Fruit fly (Drosophila melanogaster) whole organism, embryonic: Measurements from ENCODE around the gene CG33235.
A peak's percentile ranks its signal among the peaks of the same experiment; 100 is the strongest.

Experiments used
- ATbp ChIP-seq: fragments of 200-800 bp; sonication (Bioruptor generic); optimal IDR thresholded peaks from 2 replicates; lab custom pipeline; 2017; ENCODE audit warnings: missing biosample characterization, mild to moderate bottlenecking, missing genetic modification characterization, missing genetic modification reagents
- Bdp1 ChIP-seq: fragments of 200-800 bp; sonication (Bioruptor generic); optimal IDR thresholded peaks from 3 replicates; lab custom pipeline; 2016; ENCODE audit warnings: missing biosample characterization, missing genetic modification characterization
- CG10321 ChIP-seq: fragments of 200-800 bp; sonication (Bioruptor generic); IDR thresholded peaks from 2 replicates; pipeline ENCODE4 v1.3.6; 2022; ENCODE audit warnings: missing biosample characterization, missing genetic modification characterization
- CG1233 ChIP-seq: fragments of 200-800 bp; sonication (Bioruptor generic); optimal IDR thresholded peaks from 4 replicates; lab custom pipeline; 2018; ENCODE audit warnings: missing biosample characterization, mild to moderate bottlenecking, missing genetic modification characterization
- CG12744 ChIP-seq: fragments of 200-800 bp; sonication (Bioruptor generic); optimal IDR thresholded peaks from 2 replicates; lab custom pipeline; 2016; ENCODE audit warnings: missing biosample characterization, missing genetic modification characterization
- CG18619 ChIP-seq: fragments of 200-800 bp; sonication (Bioruptor generic); optimal IDR thresholded peaks from 3 replicates; lab custom pipeline; 2017; ENCODE audit warnings: missing biosample characterization, mild to moderate bottlenecking, missing genetic modification characterization
- CG2116 ChIP-seq: fragments of 200-800 bp; sonication (Bioruptor generic); optimal IDR thresholded peaks from 3 replicates; lab custom pipeline; 2018; ENCODE audit warnings: missing biosample characterization, mild to moderate bottlenecking, missing genetic modification characterization
- CG32772 ChIP-seq: fragments of 200-800 bp; sonication (Bioruptor generic); IDR thresholded peaks from 2 replicates; pipeline ENCODE4 v1.3.6; 2022; ENCODE audit warnings: missing biosample characterization, missing genetic modification characterization
- CG3407 ChIP-seq: fragments of 200-800 bp; sonication (Bioruptor generic); optimal IDR thresholded peaks from 2 replicates; lab custom pipeline; 2018; ENCODE audit warnings: missing biosample characterization, mild to moderate bottlenecking, missing genetic modification characterization
- CG34376 ChIP-seq: fragments of 200-800 bp; sonication (Bioruptor generic); optimal IDR thresholded peaks from 2 replicates; lab custom pipeline; 2018; ENCODE audit warnings: missing biosample characterization, mild to moderate bottlenecking, missing genetic modification characterization
- CG34422 ChIP-seq: fragments of 200-800 bp; sonication (Bioruptor generic); IDR thresholded peaks from 3 replicates; pipeline ENCODE4 v1.3.6; 2022; ENCODE audit warnings: missing biosample characterization, missing genetic modification characterization
- CG3838 ChIP-seq: fragments of 200-800 bp; sonication (Bioruptor generic); optimal IDR thresholded peaks from 3 replicates; lab custom pipeline; 2016; ENCODE audit warnings: missing biosample characterization, missing genetic modification characterization
- CG4282 ChIP-seq: fragments of 200-800 bp; sonication (Bioruptor generic); optimal IDR thresholded peaks from 2 replicates; lab custom pipeline; 2016; ENCODE audit warnings: missing biosample characterization, missing genetic modification characterization
- CG5953 ChIP-seq: fragments of 200-800 bp; sonication (Bioruptor generic); IDR thresholded peaks from 2 replicates; pipeline ENCODE4 v1.3.6; 2022; ENCODE audit warnings: missing biosample characterization, missing genetic modification characterization
- CG6272 ChIP-seq: fragments of 200-800 bp; sonication (Bioruptor generic); IDR thresholded peaks from 2 replicates; pipeline ENCODE4 v1.3.6; 2022; ENCODE audit warnings: missing biosample characterization, missing genetic modification characterization
- CG9609 ChIP-seq: fragments of 200-800 bp; sonication (Bioruptor generic); optimal IDR thresholded peaks from 3 replicates; lab custom pipeline; 2016; ENCODE audit warnings: missing biosample characterization, missing genetic modification characterization
- Camta ChIP-seq: fragments of 200-800 bp; sonication (Bioruptor generic); optimal IDR thresholded peaks from 2 replicates; lab custom pipeline; 2016; ENCODE audit warnings: missing biosample characterization, missing genetic modification characterization
- D19A ChIP-seq: fragments of 200-800 bp; optimal IDR thresholded peaks from 3 replicates; lab custom pipeline; 2019; ENCODE audit warnings: missing biosample characterization, mild to moderate bottlenecking, missing genetic modification characterization, moderate library complexity
- Drgx ChIP-seq: fragments of 200-800 bp; sonication (Bioruptor generic); IDR thresholded peaks from 2 replicates; pipeline ENCODE4 v1.3.6; 2022; ENCODE audit warnings: missing biosample characterization, missing genetic modification characterization
- E2f2 ChIP-seq: fragments of 200-800 bp; sonication (Bioruptor generic); IDR thresholded peaks from 2 replicates; pipeline ENCODE4 v1.3.6; 2022; ENCODE audit warnings: missing biosample characterization, missing genetic modification characterization
- Fer2 ChIP-seq: fragments of 200-800 bp; sonication (Bioruptor generic); optimal IDR thresholded peaks from 2 replicates; lab custom pipeline; 2018; ENCODE audit warnings: missing biosample characterization, mild to moderate bottlenecking, missing genetic modification characterization, moderate library complexity
- Gug ChIP-seq: fragments of 200-800 bp; sonication (Bioruptor generic); IDR thresholded peaks from 4 replicates; pipeline ENCODE4 v1.3.6; 2022; ENCODE audit warnings: missing biosample characterization, missing genetic modification characterization
- Lpt ChIP-seq: fragments of >200 bp; optimal IDR thresholded peaks from 2 replicates; lab custom pipeline; 2018; ENCODE audit warnings: missing biosample characterization, missing genetic modification characterization
- MTF-1 ChIP-seq: fragments of 200-800 bp; sonication (Bioruptor generic); optimal IDR thresholded peaks from 2 replicates; lab custom pipeline; 2018; ENCODE audit warnings: missing biosample characterization, mild to moderate bottlenecking, missing genetic modification characterization, borderline replicate concordance
- Meics ChIP-seq: fragments of 200-800 bp; sonication (Bioruptor generic); optimal IDR thresholded peaks from 2 replicates; lab custom pipeline; 2017; ENCODE audit warnings: missing biosample characterization, mild to moderate bottlenecking, missing genetic modification characterization
- Mrtf ChIP-seq: fragments of 200-800 bp; sonication (Bioruptor generic); IDR thresholded peaks from 3 replicates; pipeline ENCODE4 v1.3.6; 2022; ENCODE audit warnings: missing biosample characterization, missing genetic modification characterization
- Myb ChIP-seq: fragments of 200-800 bp; sonication (Bioruptor generic); optimal IDR thresholded peaks from 2 replicates; lab custom pipeline; 2016; ENCODE audit warnings: missing biosample characterization, missing genetic modification characterization
- YL-1 ChIP-seq: fragments of 200-800 bp; sonication (Bioruptor generic); optimal IDR thresholded peaks from 3 replicates; lab custom pipeline; 2017; ENCODE audit warnings: missing biosample characterization, mild to moderate bottlenecking, missing genetic modification characterization
- corto ChIP-seq: fragments of 200-800 bp; sonication (Bioruptor generic); optimal IDR thresholded peaks from 2 replicates; lab custom pipeline; 2016; ENCODE audit warnings: missing biosample characterization, mild to moderate bottlenecking, missing genetic modification characterization, moderate library complexity
- dan ChIP-seq: fragments of 200-800 bp; sonication (Bioruptor generic); IDR thresholded peaks from 2 replicates; pipeline ENCODE4 v1.3.6; 2022; ENCODE audit warnings: missing biosample characterization, missing genetic modification characterization
- dati ChIP-seq: fragments of 200-800 bp; sonication (Bioruptor generic); IDR thresholded peaks from 2 replicates; pipeline ENCODE4 v1.3.6; 2022; ENCODE audit warnings: missing biosample characterization, missing genetic modification characterization
- en ChIP-seq: fragments of 200-800 bp; sonication (Bioruptor generic); optimal IDR thresholded peaks from 2 replicates; lab custom pipeline; 2016; ENCODE audit warnings: missing biosample characterization, missing genetic modification characterization
- eyg ChIP-seq: fragments of 200-800 bp; sonication (Bioruptor generic); optimal IDR thresholded peaks from 3 replicates; lab custom pipeline; 2016; ENCODE audit warnings: missing biosample characterization, missing genetic modification characterization
- gem ChIP-seq: fragments of 200-800 bp; sonication (Bioruptor generic); optimal IDR thresholded peaks from 2 replicates; lab custom pipeline; 2019; ENCODE audit warnings: missing biosample characterization, mild to moderate bottlenecking, missing genetic modification characterization, moderate library complexity
- gsb ChIP-seq: fragments of 200-800 bp; sonication (Bioruptor generic); IDR thresholded peaks from 2 replicates; pipeline ENCODE4 v1.3.6; 2022; ENCODE audit warnings: missing biosample characterization, missing genetic modification characterization
- klu ChIP-seq: fragments of 200-800 bp; sonication (Bioruptor generic); IDR thresholded peaks from 2 replicates; pipeline ENCODE4 v1.3.6; 2022; ENCODE audit warnings: missing biosample characterization, missing genetic modification characterization
- lbe ChIP-seq: fragments of 200-800 bp; sonication (Bioruptor generic); optimal IDR thresholded peaks from 2 replicates; lab custom pipeline; 2016; ENCODE audit warnings: missing biosample characterization, mild to moderate bottlenecking, missing genetic modification characterization
- lola ChIP-seq, 3 experiments: fragments of >200 bp in 2 of 3; fragments of 200-800 bp in 1 of 3; sonication (Bioruptor generic) in 1 of 3; optimal IDR thresholded peaks; 2 replicates each; lab custom pipeline; 2017 to 2019; ENCODE audit warnings: missing biosample characterization in 3 of 3, missing genetic modification characterization in 3 of 3, mild to moderate bottlenecking in 1 of 3, moderate library complexity in 1 of 3
- oc ChIP-seq: fragments of 200-800 bp; sonication (Bioruptor generic); optimal IDR thresholded peaks from 2 replicates; lab custom pipeline; 2018; ENCODE audit warnings: missing biosample characterization, mild to moderate bottlenecking, missing genetic modification characterization, moderate library complexity
- prd ChIP-seq, 3 experiments: fragments of >200 bp in 2 of 3; fragments of 200-800 bp in 1 of 3; sonication (Bioruptor generic) in 1 of 3; optimal IDR thresholded peaks in 2 of 3; IDR thresholded peaks in 1 of 3; 2 replicates in 2 of 3; 3 replicates in 1 of 3; pipeline versions ENCODE4 v1.3.6 to Lab custom; 2017 to 2022; ENCODE audit warnings: missing biosample characterization in 1 of 3, missing genetic modification characterization in 1 of 3
- sc ChIP-seq, 3 experiments: fragments of >200 bp in 2 of 3; fragments of 200-800 bp in 1 of 3; sonication (Bioruptor generic) in 1 of 3; optimal IDR thresholded peaks; 2 replicates in 2 of 3; 3 replicates in 1 of 3; lab custom pipeline; 2017; ENCODE audit warnings: mild to moderate bottlenecking in 1 of 3, missing biosample characterization in 1 of 3, missing genetic modification characterization in 1 of 3, missing genetic modification reagents in 1 of 3
- sim ChIP-seq: fragments of 200-800 bp; sonication (Bioruptor generic); IDR thresholded peaks from 2 replicates; pipeline ENCODE4 v1.3.6; 2022; ENCODE audit warnings: missing biosample characterization, missing genetic modification characterization
- ssp ChIP-seq: fragments of 200-800 bp; sonication (Bioruptor generic); IDR thresholded peaks from 2 replicates; pipeline ENCODE4 v1.3.6; 2022; ENCODE audit warnings: missing biosample characterization, missing genetic modification characterization
- sug ChIP-seq: fragments of 200-800 bp; optimal IDR thresholded peaks from 2 replicates; lab custom pipeline; 2019; ENCODE audit warnings: missing biosample characterization, mild to moderate bottlenecking, missing genetic modification characterization, moderate library complexity
- tup ChIP-seq: fragments of 200-800 bp; sonication (Bioruptor generic); optimal IDR thresholded peaks from 2 replicates; lab custom pipeline; 2016; ENCODE audit warnings: missing biosample characterization, mild to moderate bottlenecking, missing genetic modification characterization, moderate library complexity
- zfh1 ChIP-seq: fragments of 200-800 bp; sonication (Bioruptor generic); IDR thresholded peaks from 3 replicates; pipeline ENCODE4 v1.3.6; 2022; ENCODE audit warnings: missing biosample characterization, missing genetic modification characterization
- zfh2 ChIP-seq: fragments of 200-800 bp; sonication (Bioruptor generic); optimal IDR thresholded peaks from 2 replicates; lab custom pipeline; 2016; ENCODE audit warnings: missing biosample characterization, missing genetic modification characterization

The CG33235 gene

DNA sequence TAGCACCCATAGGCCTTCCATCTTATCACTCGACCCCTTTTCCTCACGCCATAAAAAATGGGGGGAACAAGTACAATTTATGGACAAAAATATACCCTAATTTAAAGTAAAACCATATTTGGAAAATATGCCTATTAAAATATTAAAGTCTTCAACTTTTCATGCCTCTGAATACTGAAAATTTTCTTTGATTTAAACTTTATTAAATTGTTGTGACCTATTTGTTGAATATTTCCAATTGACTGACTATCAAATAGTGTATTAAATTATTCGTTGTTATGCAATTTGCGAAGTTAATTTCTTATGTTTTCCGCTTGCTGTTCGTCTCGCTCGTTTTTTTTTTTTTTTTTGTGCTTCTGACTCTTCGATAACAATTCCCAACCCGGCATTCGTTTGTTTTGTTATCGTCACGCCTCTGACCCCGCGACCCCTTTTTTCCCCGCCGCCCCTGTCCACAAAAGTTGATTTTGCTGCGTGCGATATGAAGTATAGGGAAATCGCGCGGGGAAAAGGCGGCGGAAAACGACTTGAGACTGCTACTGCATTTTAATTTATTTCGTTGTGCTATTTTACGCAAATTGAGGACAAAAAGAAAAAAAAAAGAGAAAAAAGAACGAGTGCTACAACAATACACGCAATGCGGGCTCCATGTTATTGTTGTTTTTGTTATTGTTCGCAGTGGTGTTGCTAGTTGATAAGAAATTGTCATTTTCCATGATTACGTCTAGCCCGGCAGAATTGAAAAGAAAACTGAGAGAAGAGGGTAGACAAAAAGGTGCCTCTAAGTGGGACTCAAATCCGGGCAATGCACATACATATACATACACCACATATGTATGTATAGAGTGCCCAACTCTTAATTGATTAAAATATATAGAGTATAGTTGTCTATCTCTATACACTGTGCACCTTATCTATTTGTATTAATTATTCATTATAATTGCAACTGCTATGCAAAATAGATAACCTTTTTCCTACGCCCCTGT is 30.5 kb upstream of the CG33235 start (continued):
- no peak for TF ChIP-seq sc (optimal IDR thresholded peaks at IDR 0.05; lab: Kevin White, UChicago)
- TF ChIP-seq sc (GFP tag; optimal IDR thresholded peaks at IDR 0.05; lab: Kevin White, UChicago) = no peak
- peak; percentile 19; the same call in 1 of the 2 replicates for TF ChIP-seq Drgx (GFP tag; lab: Robert Waterston, UW)
- no peak for TF ChIP-seq tup (GFP tag; lab: Kevin White, UChicago)
- TF ChIP-seq Bdp1 = no peak
- TF ChIP-seq klu (GFP tag; lab: Robert Waterston, UW) = no peak
- TF ChIP-seq CG18619 (GFP tag; lab: Kevin White, UChicago) = peak; percentile 54
- TF ChIP-seq ATbp (GFP tag; lab: Kevin White, UChicago) = peak; percentile 66
- TF ChIP-seq CG6272 (GFP tag; lab: Robert Waterston, UW) = peak; percentile 44
- TF ChIP-seq dati (GFP tag; lab: Robert Waterston, UW) = no peak
- TF ChIP-seq ssp = 0 out of 2 replicates have a peak, but pooled peaks have one; percentile 27
- no peak for TF ChIP-seq CG9609
- no peak for TF ChIP-seq Lpt (GFP tag; lab: Kevin White, UChicago)
- peak; percentile 24 for TF ChIP-seq sug (tag; lab: Kevin White, UChicago)
- TF ChIP-seq CG2116 (GFP tag; lab: Kevin White, UChicago) = no peak
- no peak for TF ChIP-seq corto (GFP tag; lab: Kevin White, UChicago)
- TF ChIP-seq CG34422 (GFP tag; lab: Robert Waterston, UW) = peak; percentile 68; the same call in 1 of the 3 replicates
- peak; percentile 48 for TF ChIP-seq CG3407 (GFP tag; lab: Kevin White, UChicago)
- TF ChIP-seq CG34376 (GFP tag; lab: Kevin White, UChicago) = no peak
- no peak for TF ChIP-seq eyg
- no peak for TF ChIP-seq prd (optimal IDR thresholded peaks at IDR 0.05; lab: Kevin White, UChicago)
- peak; percentile 49; the same call in 1 of the 3 replicates for TF ChIP-seq prd (GFP tag; IDR thresholded peaks at IDR 0.05; lab: Robert Waterston, UW)
- TF ChIP-seq gem (tag; lab: Kevin White, UChicago) = peak; percentile 85
- TF ChIP-seq CG12744 = no peak
- no peak for TF ChIP-seq CG10321 (GFP tag; lab: Robert Waterston, UW)
- TF ChIP-seq YL-1 = no peak
- peak; percentile 55 for TF ChIP-seq CG32772
- TF ChIP-seq Camta (GFP tag; lab: Kevin White, UChicago) = peak; percentile 25
- no peak for TF ChIP-seq en (GFP tag; lab: Kevin White, UChicago)
- peak; percentile 28 for TF ChIP-seq MTF-1 (GFP tag; lab: Kevin White, UChicago)
- TF ChIP-seq zfh1 (GFP tag; lab: Robert Waterston, UW) = no peak; the same call in 2 of the 3 replicates
- no peak for TF ChIP-seq CG4282
- TF ChIP-seq Myb (GFP tag; lab: Kevin White, UChicago) = peak; percentile 13
- TF ChIP-seq gsb (GFP tag; lab: Robert Waterston, UW) = no peak
- no peak for TF ChIP-seq CG1233 (GFP tag; lab: Kevin White, UChicago)
- 0 out of 3 replicates have a peak, but pooled peaks have one; percentile 42 for TF ChIP-seq Mrtf (GFP tag; lab: Robert Waterston, UW)
- TF ChIP-seq zfh2 (GFP tag; lab: Kevin White, UChicago) = no peak
- peak; percentile 72 for TF ChIP-seq oc (tag; lab: Kevin White, UChicago)
- TF ChIP-seq sim (GFP tag; lab: Robert Waterston, UW) = 0 out of 2 replicates have a peak, but pooled peaks have one; percentile 39
- TF ChIP-seq lola (GFP tag; optimal IDR thresholded peaks at IDR 0.05; lab: Kevin White, UChicago) = peak in 1 of 3 experiments; percentile 51
- peak; percentile 71 for TF ChIP-seq Meics (GFP tag; lab: Kevin White, UChicago)
- no peak for TF ChIP-seq Gug
- TF ChIP-seq CG5953 (GFP tag; lab: Robert Waterston, UW) = no peak
- TF ChIP-seq D19A (tag; lab: Kevin White, UChicago) = peak; percentile 99
- peak; percentile 59 for TF ChIP-seq E2f2 (GFP tag; lab: Robert Waterston, UW)
- no peak for TF ChIP-seq Fer2 (tag; lab: Kevin White, UChicago)
- TF ChIP-seq lbe (GFP tag; lab: Kevin White, UChicago) = no peak
- no peak for TF ChIP-seq dan (GFP tag; lab: Robert Waterston, UW)
- TF ChIP-seq CG3838 = no peak
